Fruit fly (Drosophila melanogaster) whole organism, embryonic: ENCODE results near the gene side-IV.

Source experiments
- BEAF-32 ChIP-seq: fragments of 200-800 bp; sonication (Bioruptor generic); optimal IDR thresholded peaks from 3 replicates; lab custom pipeline; 2017; ENCODE audit warnings: missing biosample characterization, missing genetic modification characterization, mild to moderate bottlenecking, moderate library complexity, missing genetic modification reagents
- Bdp1 ChIP-seq: fragments of 200-800 bp; sonication (Bioruptor generic); optimal IDR thresholded peaks from 3 replicates; lab custom pipeline; 2016; ENCODE audit warnings: missing biosample characterization, missing genetic modification characterization
- Bgb ChIP-seq: fragments of 200-800 bp; sonication (Bioruptor generic); IDR thresholded peaks from 2 replicates; pipeline ENCODE4 v1.3.6; 2022; ENCODE audit warnings: missing biosample characterization, missing genetic modification characterization; ENCODE audit not compliant: partially characterized antibody
- CG15011 ChIP-seq: fragments of 200-800 bp; sonication (Bioruptor generic); optimal IDR thresholded peaks from 3 replicates; lab custom pipeline; 2018; ENCODE audit warnings: missing biosample characterization, mild to moderate bottlenecking, missing genetic modification characterization
- CG17361 ChIP-seq: fragments of 200-800 bp; sonication (Bioruptor generic); IDR thresholded peaks from 3 replicates; pipeline ENCODE4 v1.3.6; 2022; ENCODE audit warnings: missing biosample characterization, missing genetic modification characterization
- CG18476 ChIP-seq: fragments of 200-800 bp; sonication (Bioruptor generic); optimal IDR thresholded peaks from 2 replicates; lab custom pipeline; 2016; ENCODE audit warnings: missing biosample characterization, mild to moderate bottlenecking, missing genetic modification characterization
- CG2712 ChIP-seq: fragments of 200-800 bp; optimal IDR thresholded peaks from 3 replicates; lab custom pipeline; 2019; ENCODE audit warnings: missing biosample characterization, mild to moderate bottlenecking, missing genetic modification characterization, moderate library complexity
- CG32532 ChIP-seq: fragments of 200-800 bp; sonication (Bioruptor generic); IDR thresholded peaks from 2 replicates; pipeline ENCODE4 v1.3.6; 2022; ENCODE audit warnings: missing biosample characterization, missing genetic modification characterization
- CG3847 ChIP-seq: fragments of 200-800 bp; sonication (Bioruptor generic); IDR thresholded peaks from 2 replicates; pipeline ENCODE4 v1.3.6; 2022; ENCODE audit warnings: missing biosample characterization, missing genetic modification characterization
- CG5180 ChIP-seq: fragments of 200-800 bp; sonication (Bioruptor generic); optimal IDR thresholded peaks from 3 replicates; lab custom pipeline; 2017; ENCODE audit warnings: missing biosample characterization, missing genetic modification characterization, mild to moderate bottlenecking, moderate library complexity, missing genetic modification reagents
- CG6813 ChIP-seq: fragments of 200-800 bp; sonication (Bioruptor generic); optimal IDR thresholded peaks from 2 replicates; lab custom pipeline; 2017; ENCODE audit warnings: missing biosample characterization, missing genetic modification characterization, mild to moderate bottlenecking, moderate library complexity, missing genetic modification reagents
- CG7745 ChIP-seq: fragments of 200-800 bp; sonication (Bioruptor generic); optimal IDR thresholded peaks from 2 replicates; lab custom pipeline; 2018; ENCODE audit warnings: missing biosample characterization, mild to moderate bottlenecking, missing genetic modification characterization, moderate library complexity
- CG7839 ChIP-seq: fragments of 200-800 bp; sonication (Bioruptor generic); optimal IDR thresholded peaks from 3 replicates; lab custom pipeline; 2018; ENCODE audit warnings: missing biosample characterization, mild to moderate bottlenecking, missing genetic modification characterization, moderate library complexity
- CG8290 ChIP-seq, 3 experiments: fragments of 200-800 bp; sonication (Bioruptor generic); optimal IDR thresholded peaks; 2 replicates each; lab custom pipeline; 2016 to 2019; ENCODE audit warnings: missing biosample characterization in 3 of 3, missing genetic modification characterization in 3 of 3, mild to moderate bottlenecking in 2 of 3, moderate library complexity in 1 of 3
- CG8388 ChIP-seq: fragments of 200-800 bp; sonication (Bioruptor generic); optimal IDR thresholded peaks from 2 replicates; lab custom pipeline; 2019; ENCODE audit warnings: missing biosample characterization, mild to moderate bottlenecking, missing genetic modification characterization, moderate library complexity
- CG8478 ChIP-seq: fragments of >200 bp; optimal IDR thresholded peaks from 2 replicates; lab custom pipeline; 2018
- CHES-1-like ChIP-seq: fragments of 200-800 bp; sonication (Bioruptor generic); optimal IDR thresholded peaks from 2 replicates; lab custom pipeline; 2016; ENCODE audit warnings: missing biosample characterization, missing genetic modification characterization
- CTCF ChIP-seq: fragments of 200-800 bp; sonication (Bioruptor generic); optimal IDR thresholded peaks from 2 replicates; lab custom pipeline; 2017; ENCODE audit warnings: missing biosample characterization, mild to moderate bottlenecking, missing genetic modification characterization, moderate library complexity
- CrebB ChIP-seq: fragments of 200-800 bp; sonication (Bioruptor generic); optimal IDR thresholded peaks from 3 replicates; lab custom pipeline; 2018; ENCODE audit warnings: missing biosample characterization, mild to moderate bottlenecking, missing genetic modification characterization
- D19B ChIP-seq: fragments of 200-800 bp; sonication (Bioruptor generic); optimal IDR thresholded peaks from 2 replicates; lab custom pipeline; 2017; ENCODE audit warnings: missing biosample characterization, mild to moderate bottlenecking, missing genetic modification characterization
- Dbx ChIP-seq: fragments of 200-800 bp; sonication (Bioruptor generic); IDR thresholded peaks from 3 replicates; pipeline ENCODE4 v1.3.6; 2022; ENCODE audit warnings: missing biosample characterization, missing genetic modification characterization
- Drgx ChIP-seq: fragments of 200-800 bp; sonication (Bioruptor generic); IDR thresholded peaks from 2 replicates; pipeline ENCODE4 v1.3.6; 2022; ENCODE audit warnings: missing biosample characterization, missing genetic modification characterization
- E2f2 ChIP-seq: fragments of 200-800 bp; sonication (Bioruptor generic); IDR thresholded peaks from 2 replicates; pipeline ENCODE4 v1.3.6; 2022; ENCODE audit warnings: missing biosample characterization, missing genetic modification characterization
- Elba2 ChIP-seq: fragments of 200-800 bp; sonication (Bioruptor generic); optimal IDR thresholded peaks from 3 replicates; lab custom pipeline; 2016; ENCODE audit warnings: missing biosample characterization, missing genetic modification characterization
- Ets97D ChIP-seq: fragments of 200-800 bp; sonication (Bioruptor generic); optimal IDR thresholded peaks from 3 replicates; lab custom pipeline; 2016; ENCODE audit warnings: missing biosample characterization, missing genetic modification characterization
- H2.0 ChIP-seq: fragments of 200-800 bp; sonication (Bioruptor generic); IDR thresholded peaks from 2 replicates; pipeline ENCODE4 v1.3.6; 2022; ENCODE audit warnings: missing biosample characterization, missing genetic modification characterization
- Jarid2 ChIP-seq: fragments of 200-800 bp; sonication (Bioruptor generic); optimal IDR thresholded peaks from 3 replicates; lab custom pipeline; 2017; ENCODE audit warnings: mild to moderate bottlenecking, missing biosample characterization, missing genetic modification reagents, missing genetic modification characterization
- Myb ChIP-seq: fragments of 200-800 bp; sonication (Bioruptor generic); optimal IDR thresholded peaks from 2 replicates; lab custom pipeline; 2016; ENCODE audit warnings: missing biosample characterization, missing genetic modification characterization
- Oli ChIP-seq: fragments of 200-800 bp; sonication (Bioruptor generic); optimal IDR thresholded peaks from 2 replicates; lab custom pipeline; 2018; ENCODE audit warnings: missing biosample characterization, mild to moderate bottlenecking, missing genetic modification characterization, moderate library complexity
- Stat92E ChIP-seq, 3 experiments: fragments of >200 bp in 2 of 3; fragments of 200-800 bp in 1 of 3; sonication (Bioruptor generic) in 1 of 3; optimal IDR thresholded peaks; 2 replicates each; lab custom pipeline; 2017 to 2019; ENCODE audit warnings: missing biosample characterization in 3 of 3, missing genetic modification characterization in 3 of 3, mild to moderate bottlenecking in 1 of 3, moderate library complexity in 1 of 3
- amos ChIP-seq: fragments of 200-800 bp; sonication (Bioruptor generic); IDR thresholded peaks from 2 replicates; pipeline ENCODE4 v1.3.6; 2022; ENCODE audit warnings: missing biosample characterization, missing genetic modification characterization; ENCODE audit not compliant: partially characterized antibody
- br ChIP-seq: fragments of >200 bp; optimal IDR thresholded peaks from 2 replicates; lab custom pipeline; 2017
- disco-r ChIP-seq: fragments of 200-800 bp; sonication (Bioruptor generic); optimal IDR thresholded peaks from 2 replicates; lab custom pipeline; 2016; ENCODE audit warnings: missing biosample characterization, missing genetic modification characterization
- grau ChIP-seq: fragments of 200-800 bp; optimal IDR thresholded peaks from 3 replicates; lab custom pipeline; 2019; ENCODE audit warnings: missing biosample characterization, mild to moderate bottlenecking, missing genetic modification characterization, moderate library complexity
- inv ChIP-seq: fragments of 200-800 bp; sonication (Bioruptor generic); IDR thresholded peaks from 2 replicates; pipeline ENCODE4 v1.3.6; 2022; ENCODE audit warnings: missing biosample characterization, missing genetic modification characterization; ENCODE audit not compliant: partially characterized antibody
- kah ChIP-seq: fragments of 200-800 bp; sonication (Bioruptor generic); optimal IDR thresholded peaks from 2 replicates; lab custom pipeline; 2018; ENCODE audit warnings: missing biosample characterization, mild to moderate bottlenecking, missing genetic modification characterization
- kni ChIP-seq: fragments of 200-800 bp; sonication (Bioruptor generic); optimal IDR thresholded peaks from 3 replicates; lab custom pipeline; 2017; ENCODE audit warnings: mild to moderate bottlenecking, missing biosample characterization, missing genetic modification reagents, missing genetic modification characterization
- scrt ChIP-seq: fragments of 200-800 bp; sonication (Bioruptor generic); optimal IDR thresholded peaks from 2 replicates; lab custom pipeline; 2018; ENCODE audit warnings: missing biosample characterization, mild to moderate bottlenecking, missing genetic modification characterization, moderate library complexity
- sd ChIP-seq: fragments of 200-800 bp; sonication (Bioruptor generic); optimal IDR thresholded peaks from 3 replicates; lab custom pipeline; 2018; ENCODE audit warnings: missing biosample characterization, mild to moderate bottlenecking, missing genetic modification characterization, moderate library complexity
- seq ChIP-seq: fragments of 200-800 bp; sonication (Bioruptor generic); IDR thresholded peaks from 2 replicates; pipeline ENCODE4 v1.3.6; 2022; ENCODE audit warnings: missing biosample characterization, missing genetic modification characterization
- sisA ChIP-seq: fragments of 200-800 bp; sonication (Bioruptor generic); IDR thresholded peaks from 2 replicates; pipeline ENCODE4 v1.3.6; 2022; ENCODE audit warnings: missing biosample characterization, missing genetic modification characterization
- slbo ChIP-seq: fragments of 200-800 bp; sonication (Bioruptor generic); IDR thresholded peaks from 2 replicates; pipeline ENCODE4 v1.3.6; 2022; ENCODE audit warnings: missing biosample characterization, missing genetic modification characterization
- stwl ChIP-seq: fragments of 200-800 bp; sonication (Bioruptor generic); optimal IDR thresholded peaks from 3 replicates; lab custom pipeline; 2018; ENCODE audit warnings: missing biosample characterization, mild to moderate bottlenecking, missing genetic modification characterization, moderate library complexity
- vfl ChIP-seq: fragments of 200-800 bp; sonication (Bioruptor generic); optimal IDR thresholded peaks from 2 replicates; lab custom pipeline; 2016; ENCODE audit warnings: missing biosample characterization, missing genetic modification characterization
- vvl ChIP-seq: fragments of 200-800 bp; sonication (Bioruptor generic); IDR thresholded peaks from 2 replicates; pipeline ENCODE4 v1.3.6; 2022; ENCODE audit warnings: missing biosample characterization, missing genetic modification characterization
- zen ChIP-seq: fragments of 200-800 bp; sonication (Bioruptor generic); optimal IDR thresholded peaks from 3 replicates; lab custom pipeline; 2018; ENCODE audit warnings: missing biosample characterization, mild to moderate bottlenecking, missing genetic modification characterization, moderate library complexity

Gene side-IV

DNA sequence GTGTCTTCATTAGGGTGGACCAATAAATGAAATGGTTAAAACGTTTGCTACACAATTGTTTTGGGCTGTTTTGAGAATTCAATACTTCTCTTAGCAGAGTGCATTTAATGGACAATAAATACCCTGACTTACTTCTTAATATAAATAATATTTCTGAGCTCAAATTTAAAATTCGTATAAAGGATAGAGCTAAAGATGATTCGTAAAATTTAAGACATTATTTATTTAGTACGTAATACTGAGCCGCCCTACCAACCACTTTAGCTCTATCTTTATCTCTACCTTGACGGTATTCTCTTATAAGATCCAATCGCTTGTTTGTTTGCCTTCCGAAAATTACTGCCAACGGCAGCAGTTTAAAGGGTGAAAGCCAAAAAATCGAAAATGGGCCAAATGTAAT lies 16.8 kb upstream of the side-IV start (continued):
- TF ChIP-seq Dbx (no peak), CG8290 (GFP tag; optimal IDR thresholded peaks at IDR 0.05; lab: Kevin White, UChicago) (peak; percentile 41), CG8290 (tag; optimal IDR thresholded peaks at IDR 0.05; lab: Kevin White, UChicago) (peak in 1 of 2 experiments; percentile 72)

DNA sequence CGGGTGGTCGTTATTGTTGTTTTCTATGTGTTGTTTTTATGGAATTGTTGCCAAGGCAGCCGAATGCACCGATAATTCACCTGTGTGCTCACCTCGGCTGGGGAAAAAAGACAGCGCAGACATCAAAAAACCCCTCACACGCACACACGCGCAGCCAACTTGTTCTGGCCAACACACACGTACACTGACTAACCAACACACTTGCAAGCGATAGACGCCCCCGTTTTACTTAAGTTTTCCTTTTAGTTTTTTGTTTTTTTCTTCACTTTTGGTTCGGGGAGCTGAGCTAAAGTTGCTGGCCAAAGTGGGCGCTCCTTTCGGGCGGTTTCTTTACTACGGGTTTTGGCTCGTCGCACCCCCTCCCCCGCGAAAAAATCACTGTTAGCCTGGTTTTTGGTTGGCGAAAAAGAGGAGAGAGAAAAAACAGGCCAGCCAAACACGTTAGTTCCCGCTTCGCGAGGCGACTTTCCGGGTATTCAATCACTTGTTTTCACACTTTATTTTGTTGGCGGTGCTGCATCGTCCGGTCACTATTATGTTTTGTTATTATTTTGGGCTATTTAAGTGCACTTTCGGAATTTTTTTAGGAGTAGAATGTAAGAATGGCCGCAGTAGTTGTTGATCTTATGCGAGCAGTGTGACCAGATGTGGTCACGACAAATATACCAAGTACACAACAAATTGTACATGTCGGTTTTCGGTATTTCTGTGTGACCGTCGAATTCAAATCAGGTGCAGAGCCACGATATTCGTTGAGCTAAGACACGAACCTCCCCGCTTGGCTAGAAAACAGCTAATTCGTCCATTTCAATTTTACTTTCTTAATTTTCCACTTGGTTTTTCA lies 15.8 kb upstream of the side-IV start, which contains the start of gene yrt:
TSS of gene yrt (minus strand) at position 660 of the 844 bp plus-strand sequence.
- TF ChIP-seq BEAF-32 (GFP tag; lab: Kevin White, UChicago) (peak; percentile 38), CG2712 (tag; lab: Kevin White, UChicago) (peak; percentile 28), CG8290 (GFP tag; optimal IDR thresholded peaks at IDR 0.05; lab: Kevin White, UChicago) (no peak), CG8290 (tag; optimal IDR thresholded peaks at IDR 0.05; lab: Kevin White, UChicago) (peak in 1 of 2 experiments; percentile 60), H2.0 (GFP tag; lab: Robert Waterston, UW) (no peak), D19B (no peak), Bdp1 (no peak), CG3847 (GFP tag; lab: Robert Waterston, UW) (peak; percentile 50), CTCF (peak; percentile 77), Drgx (GFP tag; lab: Robert Waterston, UW) (peak; percentile 27; the same call in 1 of the 2 replicates), CG17361 (0 out of 3 replicates have a peak, but pooled peaks have one; percentile 15), kni (GFP tag; lab: Kevin White, UChicago) (peak; percentile 28), CG15011 (no peak), CG8478 (lab: Kevin White, UChicago) (no peak), stwl (tag; lab: Kevin White, UChicago) (peak; percentile 68), CrebB (tag; lab: Kevin White, UChicago) (peak; percentile 24), Bgb (GFP tag; lab: Robert Waterston, UW) (peak; percentile 30; the same call in 1 of the 2 replicates), sd (tag; lab: Kevin White, UChicago) (no peak), kah (GFP tag; lab: Kevin White, UChicago) (no peak), grau (peak; percentile 10), amos (GFP tag; lab: Robert Waterston, UW) (peak; percentile 20; the same call in 1 of the 2 replicates), br (lab: Kevin White, UChicago) (no peak), Jarid2 (GFP tag; lab: Kevin White, UChicago) (peak; percentile 50), Myb (GFP tag; lab: Kevin White, UChicago) (peak; percentile 46), vfl (GFP tag; lab: Kevin White, UChicago) (no peak), CG6813 (GFP tag; lab: Kevin White, UChicago) (no peak), CHES-1-like (GFP tag; lab: Kevin White, UChicago) (peak; percentile 33), Oli (no peak), disco-r (GFP tag; lab: Kevin White, UChicago) (no peak), CG18476 (no peak), CG7839 (tag; lab: Kevin White, UChicago) (no peak), CG8388 (GFP tag; lab: Kevin White, UChicago) (no peak), seq (no peak), scrt (GFP tag; lab: Kevin White, UChicago) (peak; percentile 11), E2f2 (GFP tag; lab: Robert Waterston, UW) (peak; percentile 59), CG32532 (GFP tag; lab: Robert Waterston, UW) (no peak), CG7745 (tag; lab: Kevin White, UChicago) (peak; percentile 94), vvl (GFP tag; lab: Robert Waterston, UW) (peak; percentile 48), slbo (GFP tag; lab: Robert Waterston, UW) (0 out of 2 replicates have a peak, but pooled peaks have one; percentile 4), Ets97D (GFP tag; lab: Kevin White, UChicago) (peak; percentile 67), CG5180 (GFP tag; lab: Kevin White, UChicago) (no peak), Stat92E (GFP tag; optimal IDR thresholded peaks at IDR 0.05; lab: Kevin White, UChicago) (peak in 1 of 3 experiments; percentile 43), sisA (GFP tag; lab: Robert Waterston, UW) (no peak), zen (tag; lab: Kevin White, UChicago) (peak; percentile 25), Elba2 (GFP tag; lab: Kevin White, UChicago) (peak; percentile 10), inv (GFP tag; lab: Robert Waterston, UW) (no peak)
